Worm (Caenorhabditis elegans) whole organism, young adult: Measurements from ENCODE around the gene C14A4.6.

Experiments
- B0019.2 ChIP-seq: fragments of 200-800 bp; sonication (Bioruptor generic); conservative IDR thresholded peaks from 2 replicates; pipeline ENCODE4 v1.3.6; 2022; ENCODE audit warnings: missing genetic modification reagents, missing genetic modification characterization, missing compliant biosample characterization
- C17E4.6 ChIP-seq: fragments of 200-800 bp; sonication (Bioruptor generic); IDR thresholded peaks from 2 replicates; pipeline ENCODE4 v1.3.6; 2022; ENCODE audit warnings: missing genetic modification reagents, missing genetic modification characterization, missing compliant biosample characterization
- D2030.7 ChIP-seq: fragments of 200-800 bp; sonication (Bioruptor generic); IDR thresholded peaks from 2 replicates; pipeline ENCODE4 v1.3.6; 2022; ENCODE audit warnings: missing genetic modification reagents, missing genetic modification characterization, missing compliant biosample characterization
- F23B12.7 ChIP-seq: sonication (generic microtip); optimal IDR thresholded peaks from 2 replicates; lab custom pipeline; 2017; ENCODE audit warnings: missing genetic modification characterization, mild to moderate bottlenecking, missing compliant biosample characterization, antibody characterized with exemption, moderate library complexity; ENCODE audit not compliant: insufficient read depth
- F52B5.7 ChIP-seq: sonication (generic microtip); optimal IDR thresholded peaks from 2 replicates; lab custom pipeline; 2016; ENCODE audit warnings: mild to moderate bottlenecking, missing genetic modification characterization, missing compliant biosample characterization
- F55B11.4 ChIP-seq: sonication (generic microtip); optimal IDR thresholded peaks from 2 replicates; lab custom pipeline; 2016; ENCODE audit warnings: missing compliant biosample characterization, missing genetic modification characterization, borderline replicate concordance; ENCODE audit not compliant: insufficient read depth
- F57C9.4 ChIP-seq: sonication (generic microtip); optimal IDR thresholded peaks from 2 replicates; lab custom pipeline; 2017; ENCODE audit warnings: mild to moderate bottlenecking, missing genetic modification characterization, missing compliant biosample characterization
- K12H6.12 ChIP-seq: fragments of 200-800 bp; sonication (Bioruptor generic); optimal IDR thresholded peaks from 2 replicates; lab custom pipeline; 2018; ENCODE audit warnings: mild to moderate bottlenecking, missing genetic modification characterization, missing compliant biosample characterization
- ZK185.1 ChIP-seq: sonication (generic microtip); optimal IDR thresholded peaks from 2 replicates; lab custom pipeline; 2016; ENCODE audit warnings: mild to moderate bottlenecking, missing genetic modification characterization, missing compliant biosample characterization; ENCODE audit not compliant: poor library complexity, severe bottlenecking
- aptf-2 ChIP-seq: fragments of 200-800 bp; sonication (Bioruptor generic); conservative IDR thresholded peaks from 2 replicates; pipeline ENCODE4 v1.3.6; 2022; ENCODE audit warnings: missing genetic modification reagents, missing genetic modification characterization, missing compliant biosample characterization
- atf-7 ChIP-seq: sonication (generic microtip); optimal IDR thresholded peaks from 2 replicates; lab custom pipeline; 2017; ENCODE audit warnings: mild to moderate bottlenecking, missing genetic modification characterization, missing compliant biosample characterization
- athp-1 ChIP-seq: sonication (generic microtip); optimal IDR thresholded peaks from 2 replicates; lab custom pipeline; 2017; ENCODE audit warnings: mild to moderate bottlenecking, missing genetic modification characterization, missing compliant biosample characterization
- attf-3 ChIP-seq: fragments of 200-800 bp; sonication (Bioruptor generic); conservative IDR thresholded peaks from 2 replicates; pipeline ENCODE4 v1.3.6; 2022; ENCODE audit warnings: missing genetic modification reagents, missing genetic modification characterization, missing compliant biosample characterization
- cebp-1 ChIP-seq, 2 experiments: fragments of 200-800 bp in 1 of 2; sonication (Bioruptor generic) in 1 of 2; sonication (generic microtip) in 1 of 2; IDR thresholded peaks in 1 of 2; optimal IDR thresholded peaks in 1 of 2; 2 replicates each; pipeline versions ENCODE4 v1.3.6 to Lab custom; 2017 to 2022; ENCODE audit warnings: missing compliant biosample characterization in 2 of 2, missing genetic modification characterization in 2 of 2, mild to moderate bottlenecking in 1 of 2, missing genetic modification reagents in 1 of 2, moderate library complexity in 1 of 2
- cebp-2 ChIP-seq: fragments of 200-800 bp; sonication (Bioruptor generic); IDR thresholded peaks from 2 replicates; pipeline ENCODE4 v1.3.6; 2022; ENCODE audit warnings: missing genetic modification characterization, missing compliant biosample characterization
- chd-7 ChIP-seq: sonication (generic microtip); optimal IDR thresholded peaks from 2 replicates; lab custom pipeline; 2016; ENCODE audit warnings: mild to moderate bottlenecking, missing genetic modification characterization, moderate library complexity, missing compliant biosample characterization
- dox-1 ChIP-seq: fragments of 200-800 bp; sonication (Bioruptor generic); IDR thresholded peaks from 2 replicates; pipeline ENCODE4 v1.3.6; 2022; ENCODE audit warnings: missing genetic modification reagents, missing genetic modification characterization, missing compliant biosample characterization
- dpff-1 ChIP-seq: sonication (generic microtip); optimal IDR thresholded peaks from 2 replicates; lab custom pipeline; 2017; ENCODE audit warnings: mild to moderate bottlenecking, missing genetic modification characterization, missing compliant biosample characterization
- egl-18 ChIP-seq: fragments of 200-800 bp; sonication (Bioruptor generic); IDR thresholded peaks from 2 replicates; pipeline ENCODE4 v1.3.6; 2022; ENCODE audit warnings: missing genetic modification reagents, missing genetic modification characterization, missing compliant biosample characterization
- him-1 ChIP-seq: sonication (generic microtip); optimal IDR thresholded peaks from 2 replicates; lab custom pipeline; 2016; ENCODE audit warnings: missing genotype, missing genetic modification reagents, missing genetic modification characterization, missing compliant biosample characterization
- hmg-1.2 ChIP-seq: fragments of 200-800 bp; sonication (Bioruptor generic); IDR thresholded peaks from 2 replicates; pipeline ENCODE4 v1.3.6; 2022; ENCODE audit warnings: missing genetic modification reagents, missing genetic modification characterization, missing compliant biosample characterization
- hmg-20 ChIP-seq: fragments of 200-800 bp; sonication (Bioruptor generic); IDR thresholded peaks from 2 replicates; pipeline ENCODE4 v1.3.6; 2022; ENCODE audit warnings: missing genetic modification reagents, missing genetic modification characterization, missing compliant biosample characterization
- let-607 ChIP-seq, 2 experiments: fragments of 200-800 bp in 1 of 2; sonication (Bioruptor generic) in 1 of 2; sonication (generic microtip) in 1 of 2; optimal IDR thresholded peaks; 2 replicates each; lab custom pipeline; 2016 to 2018; ENCODE audit warnings: mild to moderate bottlenecking in 2 of 2, missing compliant biosample characterization in 2 of 2, missing genetic modification characterization in 2 of 2, moderate library complexity in 2 of 2, missing genotype in 1 of 2
- lir-1 ChIP-seq: fragments of 200-800 bp; sonication (Bioruptor generic); conservative IDR thresholded peaks from 2 replicates; pipeline ENCODE4 v1.3.6; 2022; ENCODE audit warnings: missing genetic modification reagents, missing genetic modification characterization, missing compliant biosample characterization
- madf-6 ChIP-seq: fragments of 200-800 bp; sonication (Bioruptor generic); IDR thresholded peaks from 2 replicates; pipeline ENCODE4 v1.3.6; 2022; ENCODE audit warnings: missing genetic modification reagents, missing genetic modification characterization, missing compliant biosample characterization
- madf-8 ChIP-seq: fragments of 200-800 bp; sonication (Bioruptor generic); conservative IDR thresholded peaks from 2 replicates; pipeline ENCODE4 v1.3.6; 2022; ENCODE audit warnings: missing genetic modification reagents, missing genetic modification characterization, missing compliant biosample characterization
- nfya-1 ChIP-seq: sonication (generic microtip); optimal IDR thresholded peaks from 2 replicates; lab custom pipeline; 2017; ENCODE audit warnings: antibody characterized with exemption, missing compliant biosample characterization, missing genetic modification characterization, borderline replicate concordance; ENCODE audit not compliant: insufficient read depth
- nhr-120 ChIP-seq: fragments of 200-800 bp; sonication (Bioruptor generic); IDR thresholded peaks from 2 replicates; pipeline ENCODE4 v1.3.6; 2022; ENCODE audit warnings: missing genetic modification characterization, missing compliant biosample characterization
- nhr-90 ChIP-seq: sonication (generic microtip); optimal IDR thresholded peaks from 2 replicates; lab custom pipeline; 2016; ENCODE audit warnings: missing genotype, mild to moderate bottlenecking, missing genetic modification characterization, missing compliant biosample characterization
- pha-4 ChIP-seq: fragments of 150-350 bp; sonication (generic microtip); optimal IDR thresholded peaks from 2 replicates; lab custom pipeline; 2014; ENCODE audit warnings: missing biosample characterization, missing genetic modification reagents, missing genetic modification characterization
- repo-1 ChIP-seq: sonication (generic microtip); optimal IDR thresholded peaks from 2 replicates; lab custom pipeline; 2017; ENCODE audit warnings: mild to moderate bottlenecking, missing genetic modification characterization, missing compliant biosample characterization
- rpc-1 ChIP-seq, 2 experiments: fragments of 150-350 bp in 1 of 2; sonication (generic microtip) in 1 of 2; optimal IDR thresholded peaks; 2 replicates each; lab custom pipeline; 2014 to 2018; ENCODE audit warnings: missing biosample characterization in 1 of 2, missing genetic modification characterization in 1 of 2, missing genetic modification reagents in 1 of 2, missing genotype in 1 of 2
- snpc-1.1 ChIP-seq: sonication (generic microtip); optimal IDR thresholded peaks from 2 replicates; lab custom pipeline; 2017; ENCODE audit warnings: missing genetic modification characterization, mild to moderate bottlenecking, missing compliant biosample characterization, antibody characterized with exemption, moderate library complexity, missing genotype, missing genetic modification reagents; ENCODE audit not compliant: insufficient read depth
- snpc-3.4 ChIP-seq: sonication (generic microtip); optimal IDR thresholded peaks from 2 replicates; lab custom pipeline; 2017; ENCODE audit warnings: missing genetic modification characterization, mild to moderate bottlenecking, missing compliant biosample characterization, antibody characterized with exemption, moderate library complexity, missing genotype, missing genetic modification reagents
- tbx-9 ChIP-seq: sonication (generic microtip); optimal IDR thresholded peaks from 2 replicates; lab custom pipeline; 2016; ENCODE audit warnings: borderline replicate concordance, missing genetic modification characterization, inconsistent platforms, missing compliant biosample characterization
- ztf-25 ChIP-seq: fragments of 200-800 bp; sonication (Bioruptor generic); IDR thresholded peaks from 2 replicates; pipeline ENCODE4 v1.3.6; 2022; ENCODE audit warnings: missing genetic modification reagents, missing genetic modification characterization, missing compliant biosample characterization
- ztf-3 ChIP-seq: fragments of 200-800 bp; sonication (Bioruptor generic); optimal IDR thresholded peaks from 2 replicates; lab custom pipeline; 2018; ENCODE audit warnings: mild to moderate bottlenecking, missing genetic modification characterization, missing compliant biosample characterization

The C14A4.6 gene

DNA sequence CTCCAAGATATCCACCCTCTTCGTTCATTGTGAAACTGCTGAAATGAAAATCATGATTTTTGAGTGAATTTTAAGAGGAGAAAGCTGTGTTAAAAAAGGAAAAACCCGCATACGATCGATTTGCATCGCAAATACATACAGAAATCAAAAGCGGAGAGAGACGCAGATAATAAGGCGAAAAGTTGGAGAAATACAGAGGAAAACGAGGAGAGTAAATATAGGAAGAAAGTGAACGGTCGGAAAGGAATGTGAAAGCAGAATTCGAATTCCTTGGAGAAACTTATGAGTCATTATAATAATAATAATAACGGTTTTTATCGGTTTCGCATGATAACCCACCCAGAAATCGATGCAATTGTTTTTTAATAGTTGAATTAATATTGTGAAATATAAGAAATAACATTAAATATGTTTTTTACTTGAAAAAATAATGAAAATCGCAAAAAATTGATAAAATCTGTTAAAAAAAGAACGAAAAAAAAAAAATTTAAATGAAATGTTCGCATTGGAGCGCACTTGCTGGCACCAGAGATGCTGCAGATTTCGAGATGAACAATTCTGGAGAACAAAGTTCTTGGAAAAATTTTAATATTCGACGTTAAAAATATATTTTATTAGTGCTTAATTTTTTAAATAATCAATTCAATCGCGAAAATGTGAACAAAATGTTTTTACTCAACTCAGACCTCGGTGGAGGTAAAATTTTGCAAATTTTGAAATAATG lies 12.8 kb upstream of the C14A4.6 start, which contains the start of gene ccm-3 (continued):
- TF ChIP-seq aptf-2 (GFP tag; lab: Robert Waterston, UW) (no peak), ztf-3 (GFP tag; lab: Kevin White, UChicago) (no peak), snpc-1.1 (no peak), repo-1 (no peak), hmg-20 (GFP tag; lab: Robert Waterston, UW) (no peak), egl-18 (GFP tag; lab: Robert Waterston, UW) (no peak), hmg-1.2 (GFP tag; lab: Robert Waterston, UW) (peak; percentile 32; the same call in 1 of the 2 replicates), F23B12.7 (peak; percentile 1), athp-1 (tag; lab: Kevin White, UChicago) (no peak)
- TF ChIP-seq, all 124 proteins: peak for 8

- TF ChIP-seq atf-7 (tag; lab: Kevin White, UChicago) (no peak), B0019.2 (GFP tag; lab: Robert Waterston, UW) (no peak), dpff-1 (tag; lab: Kevin White, UChicago) (no peak), ZK185.1 (tag; lab: Kevin White, UChicago) (no peak), madf-8 (GFP tag; lab: Robert Waterston, UW) (no peak), nhr-120 (GFP tag; lab: Robert Waterston, UW) (no peak), attf-3 (no peak), cebp-1 (GFP tag; IDR thresholded peaks at IDR 0.05; lab: Robert Waterston, UW) (no peak), cebp-1 (tag; optimal IDR thresholded peaks at IDR 0.05; lab: Kevin White, UChicago) (no peak), K12H6.12 (tag; lab: Kevin White, UChicago) (no peak), snpc-1.1 (no peak), rpc-1 (optimal IDR thresholded peaks at IDR 0.05; lab: Kevin White, UChicago) (no peak), rpc-1 (tag; optimal IDR thresholded peaks at IDR 0.05; lab: Kevin White, UChicago) (no peak), nfya-1 (tag; lab: Kevin White, UChicago) (no peak), F55B11.4 (no peak), tbx-9 (tag; lab: Kevin White, UChicago) (no peak), dox-1 (GFP tag; lab: Robert Waterston, UW) (no peak), lir-1 (no peak)
These were observed 10.9 kb upstream of the C14A4.6 start, which contains the start of gene taf-13 for ce11 chrII:10605512-10605911. Gene taf-13 (minus strand): TSS chrII:10605612.

- no peak for TF ChIP-seq D2030.7
- TF ChIP-seq nhr-120 (GFP tag; lab: Robert Waterston, UW) = no peak
These were observed 9.0 kb upstream of the C14A4.6 start for ce11 chrII:10603560-10603959.

DNA sequence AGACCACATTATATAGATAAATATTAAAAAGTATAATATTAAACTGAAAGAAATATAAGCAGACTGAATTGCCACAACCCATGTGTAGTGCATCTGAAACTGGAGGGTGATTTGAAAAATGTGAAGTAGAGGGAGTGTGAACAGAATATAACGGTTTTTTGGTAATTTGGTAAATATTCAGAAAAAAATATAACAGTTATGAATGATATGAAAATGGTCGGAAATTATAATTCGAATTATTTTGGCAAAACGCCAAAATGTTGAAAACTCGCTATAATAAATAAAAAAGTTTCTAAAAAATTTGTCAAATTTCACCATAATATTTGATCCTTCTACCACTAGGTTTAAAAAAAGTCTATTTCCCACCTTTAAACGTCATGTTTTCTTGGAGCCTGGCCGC lies 7.6 kb upstream of the C14A4.6 start, which contains the start of gene srv-2:
TSS of gene srv-2 (minus strand) at position 101 of the 400 bp plus-strand sequence.
- TF ChIP-seq let-607 (tag; optimal IDR thresholded peaks at IDR 0.05; lab: Kevin White, UChicago) (no peak), ztf-25 (GFP tag; lab: Robert Waterston, UW) (no peak), him-1 (no peak), chd-7 (no peak), C17E4.6 (GFP tag; lab: Robert Waterston, UW) (no peak), egl-18 (GFP tag; lab: Robert Waterston, UW) (no peak), F23B12.7 (no peak), madf-6 (GFP tag; lab: Robert Waterston, UW) (no peak), F52B5.7 (tag; lab: Kevin White, UChicago) (no peak), pha-4 (no peak), cebp-2 (no peak), snpc-3.4 (no peak), aptf-2 (GFP tag; lab: Robert Waterston, UW) (no peak), nhr-90 (no peak), hmg-20 (GFP tag; lab: Robert Waterston, UW) (no peak), F57C9.4 (tag; lab: Kevin White, UChicago) (no peak)
